Fruit fly (Drosophila melanogaster): ENCODE results near the gene CG42272.

The CG42272 gene

dm6 chr3L:5821506-5821905, 18.7 kb downstream of the CG42272 start:
- TF ChIP-seq rgr (GFP tag; optimal IDR thresholded peaks at IDR 0.05), result peak; percentile 4
- TF ChIP-seq Hr83 (GFP tag; optimal IDR thresholded peaks at IDR 0.05; ENCODE audit: poor library complexity, severe bottlenecking), result no peak
- TF ChIP-seq h (GFP tag; optimal IDR thresholded peaks at IDR 0.05), result peak; percentile 13
- TF ChIP-seq Dfd (GFP tag; optimal IDR thresholded peaks at IDR 0.05), result no peak
- TF ChIP-seq Jra (GFP tag; optimal IDR thresholded peaks at IDR 0.05), result no peak

- TF ChIP-seq N (GFP tag; optimal IDR thresholded peaks at IDR 0.05) (no peak), CG32264 (GFP tag; optimal IDR thresholded peaks at IDR 0.05) (no peak), dmrt93B (GFP tag; optimal IDR thresholded peaks at IDR 0.05) (peak; percentile 6), sv (GFP tag; optimal IDR thresholded peaks at IDR 0.05) (peak; percentile 60), fru (GFP tag; optimal IDR thresholded peaks at IDR 0.05) (peak; percentile 18), Sp1 (GFP tag; optimal IDR thresholded peaks at IDR 0.05) (no peak), GATAd (GFP tag; optimal IDR thresholded peaks at IDR 0.05) (no peak), woc (GFP tag; optimal IDR thresholded peaks at IDR 0.05) (no peak)
These were observed 21.1 kb downstream of the CG42272 start for dm6 chr3L:5823763-5824445.

- TF ChIP-seq Vsx2 (GFP tag; optimal IDR thresholded peaks at IDR 0.05; ENCODE audit: partially characterized antibody), result no peak
- no peak for TF ChIP-seq CrebA (GFP tag; optimal IDR thresholded peaks at IDR 0.05; ENCODE audit: borderline replicate concordance)
- no peak for TF ChIP-seq lola (GFP tag; optimal IDR thresholded peaks at IDR 0.05)
- no peak for TF ChIP-seq pan (optimal IDR thresholded peaks at IDR 0.05)
- no peak for TF ChIP-seq dmrt93B (GFP tag; optimal IDR thresholded peaks at IDR 0.05)
- no peak for TF ChIP-seq Abd-B (GFP tag; optimal IDR thresholded peaks at IDR 0.05)
- no peak for TF ChIP-seq fru (GFP tag; optimal IDR thresholded peaks at IDR 0.05)
- TF ChIP-seq CG9705 (GFP tag; optimal IDR thresholded peaks at IDR 0.05), result no peak
- TF ChIP-seq ey (GFP tag; optimal IDR thresholded peaks at IDR 0.05), result no peak
- TF ChIP-seq Hr78 (GFP tag; optimal IDR thresholded peaks at IDR 0.05), result no peak
- no peak for TF ChIP-seq h (GFP tag; optimal IDR thresholded peaks at IDR 0.05)
- no peak for TF ChIP-seq sv (GFP tag; optimal IDR thresholded peaks at IDR 0.05)
- TF ChIP-seq Dfd (GFP tag; optimal IDR thresholded peaks at IDR 0.05), result no peak
- no peak for TF ChIP-seq N (GFP tag; optimal IDR thresholded peaks at IDR 0.05)
- TF ChIP-seq Sp1 (GFP tag; optimal IDR thresholded peaks at IDR 0.05), result no peak
- TF ChIP-seq GATAd (GFP tag; optimal IDR thresholded peaks at IDR 0.05), result no peak
These were observed 22.6 kb downstream of the CG42272 start for dm6 chr3L:5825483-5825882.

dm6 chr3L:5828275-5828674, 25.4 kb downstream of the CG42272 start:
- TF ChIP-seq HLH106 (tag; optimal IDR thresholded peaks at IDR 0.05), result no peak
- no peak for TF ChIP-seq CG32264 (GFP tag; optimal IDR thresholded peaks at IDR 0.05)
- TF ChIP-seq dmrt93B (GFP tag; optimal IDR thresholded peaks at IDR 0.05), result no peak
- no peak for TF ChIP-seq brk (GFP tag; optimal IDR thresholded peaks at IDR 0.05)
- TF ChIP-seq pan (optimal IDR thresholded peaks at IDR 0.05), result no peak
- no peak for TF ChIP-seq Dfd (GFP tag; optimal IDR thresholded peaks at IDR 0.05)
- no peak for TF ChIP-seq usp (GFP tag; optimal IDR thresholded peaks at IDR 0.05)
- no peak for TF ChIP-seq Mio (GFP tag; optimal IDR thresholded peaks at IDR 0.05)
- no peak for TF ChIP-seq h (GFP tag; optimal IDR thresholded peaks at IDR 0.05)

- no peak for TF ChIP-seq Rel (GFP tag; optimal IDR thresholded peaks at IDR 0.05)
- no peak for TF ChIP-seq Rel (tag; optimal IDR thresholded peaks at IDR 0.05)
- TF ChIP-seq fru (GFP tag; optimal IDR thresholded peaks at IDR 0.05), result no peak
- TF ChIP-seq Hr78 (GFP tag; optimal IDR thresholded peaks at IDR 0.05), result no peak
- no peak for TF ChIP-seq Vsx2 (GFP tag; optimal IDR thresholded peaks at IDR 0.05; ENCODE audit: partially characterized antibody)
- TF ChIP-seq Abd-B (GFP tag; optimal IDR thresholded peaks at IDR 0.05), result no peak
- TF ChIP-seq sv (GFP tag; optimal IDR thresholded peaks at IDR 0.05), result no peak
- no peak for TF ChIP-seq tai (GFP tag; optimal IDR thresholded peaks at IDR 0.05)
- TF ChIP-seq dmrt93B (GFP tag; optimal IDR thresholded peaks at IDR 0.05), result no peak
- no peak for TF ChIP-seq N (GFP tag; optimal IDR thresholded peaks at IDR 0.05)
- no peak for TF ChIP-seq foxo (GFP tag; optimal IDR thresholded peaks at IDR 0.05)
- no peak for TF ChIP-seq ey (GFP tag; optimal IDR thresholded peaks at IDR 0.05)
- no peak for TF ChIP-seq Myc (optimal IDR thresholded peaks at IDR 0.05)
- no peak for TF ChIP-seq Dfd (GFP tag; optimal IDR thresholded peaks at IDR 0.05)
- TF ChIP-seq Hnf4 (GFP tag; optimal IDR thresholded peaks at IDR 0.05), result no peak
These were observed 25.9 kb downstream of the CG42272 start for dm6 chr3L:5828684-5829083.
